Fruit fly (Drosophila melanogaster): ENCODE measurements around the gene CG32017.

CG32017 gene

dm6 chr4:1123769-1124493 lies 38.0 kb downstream of the CG32017 start, which contains the start of gene Arf4 (continued):
- no peak for TF ChIP-seq dysf (GFP tag; IDR thresholded peaks at IDR 0.05)
- TF ChIP-seq E2f1 (GFP tag; IDR thresholded peaks at IDR 0.05): no peak
- TF ChIP-seq lola (GFP tag; optimal IDR thresholded peaks at IDR 0.05): peak in 1 of 3 experiments; percentile 80
- TF ChIP-seq YL-1 (GFP tag; optimal IDR thresholded peaks at IDR 0.05): peak; percentile 45
- peak; percentile 94 for TF ChIP-seq CG1024 (GFP tag; IDR thresholded peaks at IDR 0.05)
- TF ChIP-seq ssp (GFP tag; IDR thresholded peaks at IDR 0.05): peak; percentile 96
- no peak for TF ChIP-seq luna (GFP tag; optimal IDR thresholded peaks at IDR 0.05)
- TF ChIP-seq psq (GFP tag; optimal IDR thresholded peaks at IDR 0.05): no peak
- TF ChIP-seq Sry-δ (GFP tag; optimal IDR thresholded peaks at IDR 0.05): peak; percentile 31
- no peak for TF ChIP-seq CG42726 (GFP tag; IDR thresholded peaks at IDR 0.05; ENCODE audit: partially characterized antibody)
- TF ChIP-seq MESR4 (GFP tag; optimal IDR thresholded peaks at IDR 0.05): peak; percentile 86
- no peak for TF ChIP-seq run (tag; optimal IDR thresholded peaks at IDR 0.05)
- no peak for TF ChIP-seq CG7372 (GFP tag; IDR thresholded peaks at IDR 0.05)
- TF ChIP-seq BEAF-32 (GFP tag; optimal IDR thresholded peaks at IDR 0.05): peak; percentile 37
- TF ChIP-seq CG15514 (GFP tag; optimal IDR thresholded peaks at IDR 0.05): no peak
- no peak for TF ChIP-seq her (GFP tag; optimal IDR thresholded peaks at IDR 0.05)
- TF ChIP-seq pfk (GFP tag; optimal IDR thresholded peaks at IDR 0.05): peak; percentile 71
- no peak for TF ChIP-seq CG32767 (GFP tag; IDR thresholded peaks at IDR 0.05)
- TF ChIP-seq CG7357 (GFP tag; IDR thresholded peaks at IDR 0.05): peak; percentile 91
- no peak for TF ChIP-seq CG32772 (GFP tag; IDR thresholded peaks at IDR 0.05)
- TF ChIP-seq onecut (GFP tag; IDR thresholded peaks at IDR 0.05): no peak
- TF ChIP-seq gem (tag; optimal IDR thresholded peaks at IDR 0.05): peak; percentile 6
- 0 out of 3 replicates have a peak, but pooled peaks have one; percentile 21 for TF ChIP-seq CG17361 (GFP tag; IDR thresholded peaks at IDR 0.05)
- peak; percentile 71 for TF ChIP-seq gfzf (GFP tag; optimal IDR thresholded peaks at IDR 0.05)
- TF ChIP-seq CG2889 (GFP tag; IDR thresholded peaks at IDR 0.05): no peak
- no peak for TF ChIP-seq ase (GFP tag; IDR thresholded peaks at IDR 0.05)
- peak; percentile 73 for TF ChIP-seq sens (GFP tag)
- no peak for TF ChIP-seq mam (GFP tag; optimal IDR thresholded peaks at IDR 0.05)
- no peak for TF ChIP-seq zen (tag; optimal IDR thresholded peaks at IDR 0.05)
- no peak for TF ChIP-seq usp (GFP tag; optimal IDR thresholded peaks at IDR 0.05)
- TF ChIP-seq Eip74EF (GFP tag; optimal IDR thresholded peaks at IDR 0.05): peak in 1 of 2 experiments; percentile 64
- no peak for TF ChIP-seq CoRest (tag; optimal IDR thresholded peaks at IDR 0.05)
- TF ChIP-seq Max (GFP tag; optimal IDR thresholded peaks at IDR 0.05): no peak
- TF ChIP-seq CG3847 (GFP tag; IDR thresholded peaks at IDR 0.05): no peak
- TF ChIP-seq CG14710 (tag; optimal IDR thresholded peaks at IDR 0.05): peak; percentile 11
- peak; percentile 47 for TF ChIP-seq Lhr (GFP tag; optimal IDR thresholded peaks at IDR 0.05)
- TF ChIP-seq fd96Cb (tag; optimal IDR thresholded peaks at IDR 0.05): no peak
- TF ChIP-seq gt (GFP tag; IDR thresholded peaks at IDR 0.05): no peak
- TF ChIP-seq phol (tag; optimal IDR thresholded peaks at IDR 0.05): peak; percentile 18
- no peak for TF ChIP-seq CG9932 (GFP tag; IDR thresholded peaks at IDR 0.05)
- no peak for TF ChIP-seq Ravus (GFP tag; IDR thresholded peaks at IDR 0.05)
- TF ChIP-seq CG4328 (GFP tag; optimal IDR thresholded peaks at IDR 0.05): no peak
- TF ChIP-seq B-H2 (GFP tag; optimal IDR thresholded peaks at IDR 0.05): no peak
- no peak for TF ChIP-seq Deaf1 (tag; optimal IDR thresholded peaks at IDR 0.05)
- peak; percentile 82 for TF ChIP-seq CG1603 (tag; optimal IDR thresholded peaks at IDR 0.05)
- no peak for TF ChIP-seq MTF-1 (GFP tag; optimal IDR thresholded peaks at IDR 0.05; ENCODE audit: borderline replicate concordance)
- TF ChIP-seq Chrac-16 (GFP tag; optimal IDR thresholded peaks at IDR 0.05): no peak
- TF ChIP-seq CG17802 (tag; optimal IDR thresholded peaks at IDR 0.05): peak; percentile 97
- TF ChIP-seq sim (GFP tag; IDR thresholded peaks at IDR 0.05): no peak
- no peak for TF ChIP-seq mirr (GFP tag; optimal IDR thresholded peaks at IDR 0.05)
